Fruit fly (Drosophila melanogaster): ENCODE measurements around the gene CG14417.
A peak's percentile ranks its signal among the peaks of the same experiment; 100 is the strongest.

The CG14417 gene

DNA sequence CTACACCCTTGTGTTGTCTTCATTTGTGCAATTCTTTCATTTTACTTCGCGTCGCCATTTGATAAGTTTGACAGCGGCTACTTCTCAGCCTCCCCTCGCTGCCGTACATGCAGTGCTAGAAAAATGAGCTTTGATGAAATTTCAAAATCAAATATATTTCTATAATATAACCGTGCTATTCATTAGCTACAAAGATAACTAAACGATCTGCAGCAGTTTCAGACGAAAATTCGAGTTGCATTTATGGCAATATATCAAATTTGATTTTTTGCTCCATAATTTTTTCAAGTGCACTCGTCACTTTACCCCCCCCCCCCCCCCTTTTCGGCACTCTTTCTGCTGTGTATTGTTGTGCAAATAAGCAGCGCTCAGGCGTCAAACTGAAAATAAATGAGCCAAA, 36.2 kb upstream of the CG14417 start (continued):
- TF ChIP-seq Abd-B (GFP tag; optimal IDR thresholded peaks at IDR 0.05): no peak
- peak; percentile 29 for TF ChIP-seq Sox102F (GFP tag; optimal IDR thresholded peaks at IDR 0.05)
- no peak for TF ChIP-seq inv (GFP tag; IDR thresholded peaks at IDR 0.05; ENCODE audit: partially characterized antibody)
- no peak for TF ChIP-seq Hr78 (GFP tag; optimal IDR thresholded peaks at IDR 0.05)
- TF ChIP-seq ttk (GFP tag; IDR thresholded peaks at IDR 0.05): no peak
- TF ChIP-seq grau (tag; optimal IDR thresholded peaks at IDR 0.05): peak; percentile 21
- TF ChIP-seq zf30C (GFP tag; optimal IDR thresholded peaks at IDR 0.05): no peak
- no peak for TF ChIP-seq h (optimal IDR thresholded peaks at IDR 0.05)
- TF ChIP-seq Nf-YB (GFP tag; optimal IDR thresholded peaks at IDR 0.05): no peak
- TF ChIP-seq CG16779 (GFP tag; IDR thresholded peaks at IDR 0.05): no peak
- TF ChIP-seq CG17186 (GFP tag; optimal IDR thresholded peaks at IDR 0.05): no peak
- TF ChIP-seq wdn (GFP tag; IDR thresholded peaks at IDR 0.05): no peak
- peak; percentile 25 for TF ChIP-seq Hand (GFP tag; optimal IDR thresholded peaks at IDR 0.05)
- peak in 1 of 2 experiments; percentile 21 for TF ChIP-seq bsh (GFP tag; optimal IDR thresholded peaks at IDR 0.05)
- TF ChIP-seq CG11456 (GFP tag; IDR thresholded peaks at IDR 0.05): no peak
- TF ChIP-seq Aef1 (GFP tag; IDR thresholded peaks at IDR 0.05): no peak
- TF ChIP-seq Med (GFP tag): peak; percentile 29
- no peak for TF ChIP-seq unc-4 (GFP tag; IDR thresholded peaks at IDR 0.05; ENCODE audit: partially characterized antibody)
- no peak for TF ChIP-seq Atf-2 (GFP tag; optimal IDR thresholded peaks at IDR 0.05)
- TF ChIP-seq Sin3A (optimal IDR thresholded peaks at IDR 0.05): no peak
- TF ChIP-seq ems (GFP tag; optimal IDR thresholded peaks at IDR 0.05): no peak
- no peak for TF ChIP-seq CG4820 (GFP tag; optimal IDR thresholded peaks at IDR 0.05)
- TF ChIP-seq CG33213 (GFP tag; optimal IDR thresholded peaks at IDR 0.05): no peak
- TF ChIP-seq Hr3 (GFP tag; optimal IDR thresholded peaks at IDR 0.05): no peak
- no peak for TF ChIP-seq eyg (GFP tag; optimal IDR thresholded peaks at IDR 0.05)
- no peak for TF ChIP-seq odd (GFP tag; optimal IDR thresholded peaks at IDR 0.05)
- no peak for TF ChIP-seq al (GFP tag; IDR thresholded peaks at IDR 0.05)
- no peak for TF ChIP-seq NFAT (GFP tag; IDR thresholded peaks at IDR 0.05)
- peak; percentile 36 for TF ChIP-seq unpg (GFP tag; optimal IDR thresholded peaks at IDR 0.05)
- TF ChIP-seq CG14441 (GFP tag; IDR thresholded peaks at IDR 0.05): 0 out of 2 replicates have a peak, but pooled peaks have one; percentile 39
- no peak for TF ChIP-seq dysf (GFP tag; IDR thresholded peaks at IDR 0.05)
- TF ChIP-seq CG12219 (GFP tag; optimal IDR thresholded peaks at IDR 0.05): no peak
- no peak for TF ChIP-seq CG8359 (GFP tag; optimal IDR thresholded peaks at IDR 0.05; ENCODE audit: borderline replicate concordance)
- no peak for TF ChIP-seq fd3F (GFP tag; optimal IDR thresholded peaks at IDR 0.05)
- TF ChIP-seq CG18764 (GFP tag; optimal IDR thresholded peaks at IDR 0.05): no peak
- TF ChIP-seq gcm (GFP tag; optimal IDR thresholded peaks at IDR 0.05): no peak
- no peak for TF ChIP-seq CG10274 (GFP tag; optimal IDR thresholded peaks at IDR 0.05)
- TF ChIP-seq Jarid2 (GFP tag; optimal IDR thresholded peaks at IDR 0.05): no peak
- no peak for TF ChIP-seq MTF-1 (GFP tag; optimal IDR thresholded peaks at IDR 0.05; ENCODE audit: borderline replicate concordance)
- TF ChIP-seq CG8290 (GFP tag; optimal IDR thresholded peaks at IDR 0.05): no peak
- TF ChIP-seq CG8290 (tag; optimal IDR thresholded peaks at IDR 0.05): no peak
- no peak for TF ChIP-seq CG10543 (GFP tag; optimal IDR thresholded peaks at IDR 0.05)
- peak; percentile 8 for TF ChIP-seq fd96Cb (tag; optimal IDR thresholded peaks at IDR 0.05)
- no peak for TF ChIP-seq Dp (GFP tag; optimal IDR thresholded peaks at IDR 0.05)
- peak; percentile 34 for TF ChIP-seq Hmr (GFP tag; optimal IDR thresholded peaks at IDR 0.05)
- no peak for TF ChIP-seq Sry-δ (GFP tag; optimal IDR thresholded peaks at IDR 0.05)
- no peak for TF ChIP-seq so (GFP tag; IDR thresholded peaks at IDR 0.05)
- no peak for TF ChIP-seq CG13624 (GFP tag; optimal IDR thresholded peaks at IDR 0.05)
- TF ChIP-seq tx (GFP tag; optimal IDR thresholded peaks at IDR 0.05): no peak
- TF ChIP-seq trh (GFP tag; optimal IDR thresholded peaks at IDR 0.05): no peak
- TF ChIP-seq Elba2 (GFP tag; optimal IDR thresholded peaks at IDR 0.05): no peak
- no peak for TF ChIP-seq nerfin-1 (tag; optimal IDR thresholded peaks at IDR 0.05)
